Fruit fly (Drosophila melanogaster) whole organism, embryonic: ENCODE results near the gene Taf2.

ENCODE experiments used
- Abd-B ChIP-seq: fragments of 200-800 bp; sonication (Bioruptor generic); optimal IDR thresholded peaks from 2 replicates; lab custom pipeline; 2018; ENCODE audit warnings: missing biosample characterization, mild to moderate bottlenecking, missing genetic modification characterization, moderate library complexity
- Adf1 ChIP-seq: fragments of 200-800 bp; sonication (Bioruptor generic); IDR thresholded peaks from 2 replicates; pipeline ENCODE4 v1.3.6; 2022; ENCODE audit warnings: missing biosample characterization, missing genetic modification characterization
- Bgb ChIP-seq: fragments of 200-800 bp; sonication (Bioruptor generic); IDR thresholded peaks from 2 replicates; pipeline ENCODE4 v1.3.6; 2022; ENCODE audit warnings: missing biosample characterization, missing genetic modification characterization; ENCODE audit not compliant: partially characterized antibody
- Blimp-1 ChIP-seq: fragments of 200-800 bp; sonication (Bioruptor generic); optimal IDR thresholded peaks from 3 replicates; lab custom pipeline; 2018; ENCODE audit warnings: missing biosample characterization, missing genetic modification characterization, mild to moderate bottlenecking, moderate library complexity, missing genetic modification reagents
- CG10366 ChIP-seq: fragments of 200-800 bp; sonication (Bioruptor generic); IDR thresholded peaks from 2 replicates; pipeline ENCODE4 v1.3.6; 2022; ENCODE audit warnings: missing biosample characterization, missing genetic modification characterization
- CG10431 ChIP-seq: fragments of 200-800 bp; sonication (Bioruptor generic); optimal IDR thresholded peaks from 3 replicates; lab custom pipeline; 2018; ENCODE audit warnings: missing biosample characterization, mild to moderate bottlenecking, missing genetic modification characterization
- CG11093 ChIP-seq: fragments of 200-800 bp; sonication (Bioruptor generic); IDR thresholded peaks from 3 replicates; pipeline ENCODE4 v1.3.6; 2022; ENCODE audit warnings: missing biosample characterization, missing genetic modification characterization
- CG11247 ChIP-seq: fragments of 200-800 bp; sonication (Bioruptor generic); IDR thresholded peaks from 2 replicates; pipeline ENCODE4 v1.3.6; 2022; ENCODE audit warnings: missing biosample characterization, missing genetic modification characterization
- CG13123 ChIP-seq: fragments of 200-800 bp; sonication (Bioruptor generic); optimal IDR thresholded peaks from 2 replicates; lab custom pipeline; 2016; ENCODE audit warnings: missing biosample characterization, missing genetic modification characterization
- CG14965 ChIP-seq: fragments of 200-800 bp; sonication (Bioruptor generic); optimal IDR thresholded peaks from 2 replicates; lab custom pipeline; 2016; ENCODE audit warnings: missing biosample characterization, missing genetic modification characterization, borderline replicate concordance
- CG15073 ChIP-seq: fragments of 200-800 bp; sonication (Bioruptor generic); optimal IDR thresholded peaks from 2 replicates; lab custom pipeline; 2016; ENCODE audit warnings: missing biosample characterization, missing genetic modification characterization
- CG16779 ChIP-seq: fragments of 200-800 bp; sonication (Bioruptor generic); IDR thresholded peaks from 2 replicates; pipeline ENCODE4 v1.3.6; 2022; ENCODE audit warnings: missing biosample characterization, missing genetic modification characterization
- CG31388 ChIP-seq: fragments of 200-800 bp; sonication (Bioruptor generic); optimal IDR thresholded peaks from 2 replicates; lab custom pipeline; 2016; ENCODE audit warnings: missing biosample characterization, missing genetic modification characterization
- CG33557 ChIP-seq: fragments of 200-800 bp; sonication (Bioruptor generic); optimal IDR thresholded peaks from 2 replicates; lab custom pipeline; 2019; ENCODE audit warnings: missing biosample characterization, mild to moderate bottlenecking, missing genetic modification characterization, moderate library complexity
- CG3726 ChIP-seq: fragments of 200-800 bp; sonication (Bioruptor generic); IDR thresholded peaks from 3 replicates; pipeline ENCODE4, ENCODE4 v1.3.6; 2022; ENCODE audit warnings: missing biosample characterization, missing genetic modification characterization
- CG4360 ChIP-seq: fragments of 200-800 bp; sonication (Bioruptor generic); IDR thresholded peaks from 2 replicates; pipeline ENCODE4 v1.3.6; 2022; ENCODE audit warnings: missing biosample characterization, missing genetic modification characterization
- CG4707 ChIP-seq: fragments of 200-800 bp; sonication (Bioruptor generic); optimal IDR thresholded peaks from 2 replicates; lab custom pipeline; 2018; ENCODE audit warnings: missing biosample characterization, mild to moderate bottlenecking, missing genetic modification characterization, moderate library complexity
- CG7928 ChIP-seq: fragments of 200-800 bp; sonication (Bioruptor generic); optimal IDR thresholded peaks from 2 replicates; lab custom pipeline; 2017; ENCODE audit warnings: missing biosample characterization, mild to moderate bottlenecking, missing genetic modification characterization
- CG7963 ChIP-seq: fragments of 200-800 bp; sonication (Bioruptor generic); IDR thresholded peaks from 3 replicates; pipeline ENCODE4 v1.3.6; 2022; ENCODE audit warnings: missing biosample characterization, missing genetic modification characterization; ENCODE audit not compliant: partially characterized antibody
- CG8290 ChIP-seq, 3 experiments: fragments of 200-800 bp; sonication (Bioruptor generic); optimal IDR thresholded peaks; 2 replicates each; lab custom pipeline; 2016 to 2019; ENCODE audit warnings: missing biosample characterization in 3 of 3, missing genetic modification characterization in 3 of 3, mild to moderate bottlenecking in 2 of 3, moderate library complexity in 1 of 3
- CG9215 ChIP-seq: fragments of 200-800 bp; sonication (Bioruptor generic); IDR thresholded peaks from 2 replicates; pipeline ENCODE4 v1.3.6; 2022; ENCODE audit warnings: missing biosample characterization, missing genetic modification characterization
- Deaf1 ChIP-seq: fragments of 200-800 bp; optimal IDR thresholded peaks from 3 replicates; lab custom pipeline; 2019; ENCODE audit warnings: missing biosample characterization, mild to moderate bottlenecking, missing genetic modification characterization, moderate library complexity
- E2f1 ChIP-seq: fragments of 200-800 bp; sonication (Bioruptor generic); IDR thresholded peaks from 2 replicates; pipeline ENCODE4 v1.3.6; 2022; ENCODE audit warnings: missing biosample characterization, missing genetic modification characterization
- H15 ChIP-seq: fragments of 200-800 bp; sonication (Bioruptor generic); IDR thresholded peaks from 3 replicates; pipeline ENCODE4 v1.3.6; 2022; ENCODE audit warnings: missing biosample characterization, missing genetic modification characterization
- HLHmδ ChIP-seq: fragments of 200-800 bp; sonication (Bioruptor generic); optimal IDR thresholded peaks from 2 replicates; lab custom pipeline; 2018; ENCODE audit warnings: missing biosample characterization, mild to moderate bottlenecking, missing genetic modification characterization, moderate library complexity
- Hey ChIP-seq: fragments of 200-800 bp; sonication (Bioruptor generic); optimal IDR thresholded peaks from 3 replicates; lab custom pipeline; 2018; ENCODE audit warnings: missing biosample characterization, mild to moderate bottlenecking, missing genetic modification characterization
- HmgZ ChIP-seq: fragments of 200-800 bp; sonication (Bioruptor generic); optimal IDR thresholded peaks from 2 replicates; lab custom pipeline; 2018; ENCODE audit warnings: missing biosample characterization, mild to moderate bottlenecking, missing genetic modification characterization
- Hsf ChIP-seq: fragments of 200-800 bp; sonication (Bioruptor generic); optimal IDR thresholded peaks from 3 replicates; lab custom pipeline; 2016; ENCODE audit warnings: missing biosample characterization, missing genetic modification characterization
- MTF-1 ChIP-seq: fragments of 200-800 bp; sonication (Bioruptor generic); optimal IDR thresholded peaks from 2 replicates; lab custom pipeline; 2018; ENCODE audit warnings: missing biosample characterization, mild to moderate bottlenecking, missing genetic modification characterization, borderline replicate concordance
- Nf-YB ChIP-seq: fragments of 200-800 bp; sonication (Bioruptor generic); optimal IDR thresholded peaks from 3 replicates; lab custom pipeline; 2019; ENCODE audit warnings: missing biosample characterization, mild to moderate bottlenecking, missing genetic modification characterization, moderate library complexity
- Ravus ChIP-seq: fragments of 200-800 bp; sonication (Bioruptor generic); IDR thresholded peaks from 2 replicates; pipeline ENCODE4 v1.3.6; 2022; ENCODE audit warnings: missing biosample characterization, missing genetic modification characterization
- Side ChIP-seq: fragments of 200-800 bp; sonication (Bioruptor generic); optimal IDR thresholded peaks from 2 replicates; lab custom pipeline; 2016; ENCODE audit warnings: missing biosample characterization, missing genetic modification characterization
- Six4 ChIP-seq: fragments of 200-800 bp; sonication (Bioruptor generic); optimal IDR thresholded peaks from 2 replicates; lab custom pipeline; 2016; ENCODE audit warnings: missing biosample characterization, missing genetic modification characterization
- Trl ChIP-seq, 3 experiments: fragments of >200 bp in 2 of 3; fragments of 200-800 bp in 1 of 3; sonication (Bioruptor generic) in 1 of 3; optimal IDR thresholded peaks; 2 replicates in 1 of 3; 3 replicates in 2 of 3; lab custom pipeline; 2016 to 2017; ENCODE audit warnings: missing biosample characterization in 1 of 3, missing genetic modification characterization in 1 of 3
- dan ChIP-seq: fragments of 200-800 bp; sonication (Bioruptor generic); IDR thresholded peaks from 2 replicates; pipeline ENCODE4 v1.3.6; 2022; ENCODE audit warnings: missing biosample characterization, missing genetic modification characterization
- danr ChIP-seq: fragments of 200-800 bp; sonication (Bioruptor generic); IDR thresholded peaks from 2 replicates; pipeline ENCODE4 v1.3.6; 2022; ENCODE audit warnings: missing biosample characterization, missing genetic modification characterization
- fd102C ChIP-seq: fragments of 200-800 bp; sonication (Bioruptor generic); optimal IDR thresholded peaks from 2 replicates; lab custom pipeline; 2018; ENCODE audit warnings: missing biosample characterization, mild to moderate bottlenecking, missing genetic modification characterization, moderate library complexity
- fd64A ChIP-seq: fragments of 200-800 bp; sonication (Bioruptor generic); optimal IDR thresholded peaks from 3 replicates; lab custom pipeline; 2018; ENCODE audit warnings: missing biosample characterization, mild to moderate bottlenecking, missing genetic modification characterization
- gsb-n ChIP-seq: fragments of 200-800 bp; sonication (Bioruptor generic); optimal IDR thresholded peaks from 3 replicates; lab custom pipeline; 2018; ENCODE audit warnings: missing biosample characterization, mild to moderate bottlenecking, missing genetic modification characterization
- knrl ChIP-seq: fragments of 200-800 bp; sonication (Bioruptor generic); IDR thresholded peaks from 3 replicates; pipeline ENCODE4 v1.3.6; 2022; ENCODE audit warnings: missing biosample characterization, missing genetic modification characterization; ENCODE audit not compliant: partially characterized antibody
- lov ChIP-seq, 2 experiments: fragments of 200-800 bp in 1 of 2; fragments of >200 bp in 1 of 2; sonication (Bioruptor generic) in 1 of 2; IDR thresholded peaks in 1 of 2; optimal IDR thresholded peaks in 1 of 2; 2 replicates in 1 of 2; 3 replicates in 1 of 2; pipeline versions ENCODE4 v1.3.6 to Lab custom; 2017 to 2022; ENCODE audit warnings: missing biosample characterization in 1 of 2, missing genetic modification characterization in 1 of 2
- nerfin-2 ChIP-seq: fragments of 200-800 bp; sonication (Bioruptor generic); IDR thresholded peaks from 2 replicates; pipeline ENCODE4 v1.3.6; 2022; ENCODE audit warnings: missing biosample characterization, missing genetic modification characterization; ENCODE audit not compliant: partially characterized antibody
- oc ChIP-seq: fragments of 200-800 bp; sonication (Bioruptor generic); optimal IDR thresholded peaks from 2 replicates; lab custom pipeline; 2018; ENCODE audit warnings: missing biosample characterization, mild to moderate bottlenecking, missing genetic modification characterization, moderate library complexity
- rib ChIP-seq: fragments of 200-800 bp; sonication (Bioruptor generic); IDR thresholded peaks from 2 replicates; pipeline ENCODE4 v1.3.6; 2022; ENCODE audit warnings: missing biosample characterization, missing genetic modification characterization
- tll ChIP-seq, 2 experiments: fragments of 200-800 bp in 1 of 2; fragments of >200 bp in 1 of 2; sonication (Bioruptor generic) in 1 of 2; optimal IDR thresholded peaks; 2 replicates each; lab custom pipeline; 2017 to 2019; ENCODE audit warnings: missing biosample characterization in 2 of 2, missing genetic modification characterization in 2 of 2, mild to moderate bottlenecking in 1 of 2, moderate library complexity in 1 of 2
- usp ChIP-seq: fragments of >200 bp; optimal IDR thresholded peaks from 2 replicates; lab custom pipeline; 2017; ENCODE audit warnings: missing biosample characterization, missing genetic modification characterization
- wor ChIP-seq: fragments of 200-800 bp; sonication (Bioruptor generic); IDR thresholded peaks from 2 replicates; pipeline ENCODE4 v1.3.6; 2022; ENCODE audit warnings: missing biosample characterization, missing genetic modification characterization
- zfh1 ChIP-seq: fragments of 200-800 bp; sonication (Bioruptor generic); IDR thresholded peaks from 3 replicates; pipeline ENCODE4 v1.3.6; 2022; ENCODE audit warnings: missing biosample characterization, missing genetic modification characterization

Taf2 gene

dm6 chr3L:9855784-9856426 is 32.6 kb downstream of the Taf2 start (continued):
- TF ChIP-seq CG15073 (GFP tag; lab: Kevin White, UChicago) (peak; percentile 85), HLHmδ (GFP tag; lab: Kevin White, UChicago) (peak; percentile 68), Side (GFP tag; lab: Kevin White, UChicago) (peak; percentile 99), tll (GFP tag; optimal IDR thresholded peaks at IDR 0.05; lab: Kevin White, UChicago) (peak in 1 of 2 experiments; percentile 97), CG10366 (GFP tag; lab: Robert Waterston, UW) (peak; percentile 96), Bgb (GFP tag; lab: Robert Waterston, UW) (no peak), knrl (GFP tag; lab: Robert Waterston, UW) (no peak), H15 (GFP tag; lab: Robert Waterston, UW) (peak; percentile 97), CG4707 (GFP tag; lab: Kevin White, UChicago) (peak; percentile 90), Adf1 (GFP tag; lab: Robert Waterston, UW) (peak; percentile 62), Nf-YB (GFP tag; lab: Kevin White, UChicago) (peak; percentile 85), Abd-B (GFP tag; lab: Kevin White, UChicago) (peak; percentile 95), E2f1 (GFP tag; lab: Robert Waterston, UW) (peak; percentile 95), CG3726 (GFP tag; lab: Robert Waterston, UW) (peak; percentile 97), usp (no peak), oc (tag; lab: Kevin White, UChicago) (peak; percentile 97), CG14965 (GFP tag; lab: Kevin White, UChicago) (peak; percentile 89), fd64A (GFP tag; lab: Kevin White, UChicago) (peak; percentile 98), CG9215 (GFP tag; lab: Robert Waterston, UW) (peak; percentile 88), CG7963 (GFP tag; lab: Robert Waterston, UW) (no peak), lov (optimal IDR thresholded peaks at IDR 0.05; lab: Kevin White, UChicago) (no peak), lov (GFP tag; IDR thresholded peaks at IDR 0.05; lab: Robert Waterston, UW) (peak; percentile 98), nerfin-2 (no peak), Six4 (GFP tag; lab: Kevin White, UChicago) (peak; percentile 97), CG10431 (peak; percentile 90), CG13123 (GFP tag; lab: Kevin White, UChicago) (peak; percentile 94), Trl (optimal IDR thresholded peaks at IDR 0.05; lab: Kevin White, UChicago) (no peak), Trl (GFP tag; optimal IDR thresholded peaks at IDR 0.05; lab: Kevin White, UChicago) (peak; percentile 98), CG16779 (GFP tag; lab: Robert Waterston, UW) (peak; percentile 93), Hsf (GFP tag; lab: Kevin White, UChicago) (peak; percentile 97), fd102C (peak; percentile 98), CG33557 (GFP tag; lab: Kevin White, UChicago) (peak; percentile 98), Deaf1 (tag; lab: Kevin White, UChicago) (peak; percentile 83), CG4360 (peak; percentile 96), CG11093 (peak; percentile 97), Ravus (peak; percentile 81), CG7928 (GFP tag; lab: Kevin White, UChicago) (peak; percentile 71), wor (GFP tag; lab: Robert Waterston, UW) (peak; percentile 97), Hey (tag; lab: Kevin White, UChicago) (peak; percentile 74), zfh1 (GFP tag; lab: Robert Waterston, UW) (peak; percentile 99), gsb-n (tag; lab: Kevin White, UChicago) (peak; percentile 97), danr (peak; percentile 94), Blimp-1 (GFP tag; lab: Kevin White, UChicago) (peak; percentile 99), HmgZ (peak; percentile 89), rib (GFP tag; lab: Robert Waterston, UW) (peak; percentile 44), dan (GFP tag; lab: Robert Waterston, UW) (peak; percentile 99), CG11247 (peak; percentile 95), CG8290 (GFP tag; optimal IDR thresholded peaks at IDR 0.05; lab: Kevin White, UChicago) (peak; percentile 96), CG8290 (tag; optimal IDR thresholded peaks at IDR 0.05; lab: Kevin White, UChicago) (peak; percentile 90 to 97), MTF-1 (GFP tag; lab: Kevin White, UChicago) (peak; percentile 96), CG31388 (GFP tag; lab: Kevin White, UChicago) (peak; percentile 94)
